Worm (Caenorhabditis elegans) whole organism, dauer: Measurements from ENCODE around the gene slc-5A12.

Source experiments
- unc-62 ChIP-seq: sonication (generic microtip); optimal IDR thresholded peaks from 2 replicates; lab custom pipeline; 2017; ENCODE audit warnings: missing biosample characterization, missing genetic modification reagents, missing genetic modification characterization

slc-5A12 gene

DNA sequence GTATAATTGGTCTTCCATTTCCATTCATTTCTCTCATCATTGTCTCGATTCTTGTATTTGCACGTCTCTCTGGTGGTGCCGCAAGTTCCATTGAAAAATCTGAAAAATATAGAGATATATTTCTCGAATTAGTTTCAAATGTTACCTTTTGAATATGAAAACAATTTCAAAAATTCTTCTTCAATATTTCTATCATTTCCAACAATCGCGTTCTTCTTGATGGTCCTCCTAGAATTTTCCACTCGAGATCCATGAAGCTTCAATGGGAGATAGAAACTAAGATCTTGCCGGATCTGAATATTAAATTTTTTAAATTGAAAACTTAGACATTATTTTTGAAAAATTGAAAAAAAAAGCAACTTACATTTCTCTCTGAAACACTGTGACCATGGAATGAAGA lies 18.2 kb upstream of the slc-5A12 start:
- no peak for TF ChIP-seq unc-62 (GFP tag; lab: Kevin White, UChicago)

DNA sequence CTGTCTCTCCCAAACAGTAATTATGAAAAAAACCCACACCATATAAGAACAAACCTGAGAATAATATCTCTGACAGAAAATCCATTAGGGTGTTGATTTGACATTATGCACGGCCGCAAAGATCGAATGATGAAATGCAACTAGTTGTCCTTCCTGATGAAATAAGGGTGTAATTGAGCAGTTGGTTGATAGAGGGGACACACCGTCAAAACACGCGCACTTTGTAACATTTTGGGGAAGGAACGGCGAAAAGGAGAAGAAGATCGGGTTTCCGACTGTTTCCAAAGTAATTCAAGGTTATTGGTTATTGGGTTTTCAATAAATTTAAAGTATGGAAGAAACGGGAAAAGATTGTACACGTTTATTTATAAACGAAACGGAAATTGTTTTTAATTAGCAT lies 15.2 kb upstream of the slc-5A12 start, which contains the start of gene ZK822.1:
Gene ZK822.1, minus strand, starts transcription at position 121 of the 400 bp plus-strand sequence.
- no peak for TF ChIP-seq unc-62 (GFP tag; lab: Kevin White, UChicago)

DNA sequence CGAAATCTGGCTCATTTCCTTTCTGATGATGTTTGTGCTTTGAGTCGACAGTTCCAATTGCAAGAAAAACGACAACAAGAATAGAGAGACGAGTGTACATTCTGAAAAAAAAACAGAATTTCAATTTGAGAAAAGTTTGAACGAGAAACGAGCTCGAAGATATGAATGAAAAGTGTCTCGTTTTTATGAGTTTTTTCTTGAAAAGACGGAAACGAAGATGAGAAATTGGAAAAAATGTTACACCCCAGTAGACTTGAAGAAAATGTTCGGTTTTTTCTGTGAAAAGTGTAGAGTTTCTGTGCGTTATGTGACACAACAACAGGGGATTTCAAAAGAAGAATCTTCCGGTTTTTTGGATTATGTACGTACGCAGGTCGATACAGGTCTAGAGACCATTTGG lies 14.1 kb upstream of the slc-5A12 start, which contains the start of gene srlf-31:
Gene srlf-31, minus strand, starts transcription at position 101 of the 400 bp plus-strand sequence.
- no peak for TF ChIP-seq unc-62 (GFP tag; lab: Kevin White, UChicago)

DNA sequence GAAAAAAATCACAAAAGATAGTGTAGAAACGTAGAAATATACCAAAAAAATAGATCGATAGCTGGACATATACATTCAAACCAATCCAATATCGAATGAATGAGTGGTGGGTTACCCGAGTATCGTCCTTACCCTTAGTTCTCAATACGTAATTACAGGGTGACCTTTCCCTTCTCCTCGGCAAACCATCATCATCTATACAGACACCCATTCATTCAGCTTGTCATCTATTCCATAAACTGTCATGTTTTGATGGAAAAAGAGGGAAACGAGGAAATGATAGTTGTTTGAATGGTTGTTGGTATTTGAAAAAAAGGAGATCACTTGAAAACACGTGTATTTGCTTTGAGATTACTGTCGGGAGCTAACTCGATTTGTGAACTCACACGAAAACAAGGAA lies 13.1 kb upstream of the slc-5A12 start:
- TF ChIP-seq unc-62 (GFP tag; lab: Kevin White, UChicago): no peak

DNA sequence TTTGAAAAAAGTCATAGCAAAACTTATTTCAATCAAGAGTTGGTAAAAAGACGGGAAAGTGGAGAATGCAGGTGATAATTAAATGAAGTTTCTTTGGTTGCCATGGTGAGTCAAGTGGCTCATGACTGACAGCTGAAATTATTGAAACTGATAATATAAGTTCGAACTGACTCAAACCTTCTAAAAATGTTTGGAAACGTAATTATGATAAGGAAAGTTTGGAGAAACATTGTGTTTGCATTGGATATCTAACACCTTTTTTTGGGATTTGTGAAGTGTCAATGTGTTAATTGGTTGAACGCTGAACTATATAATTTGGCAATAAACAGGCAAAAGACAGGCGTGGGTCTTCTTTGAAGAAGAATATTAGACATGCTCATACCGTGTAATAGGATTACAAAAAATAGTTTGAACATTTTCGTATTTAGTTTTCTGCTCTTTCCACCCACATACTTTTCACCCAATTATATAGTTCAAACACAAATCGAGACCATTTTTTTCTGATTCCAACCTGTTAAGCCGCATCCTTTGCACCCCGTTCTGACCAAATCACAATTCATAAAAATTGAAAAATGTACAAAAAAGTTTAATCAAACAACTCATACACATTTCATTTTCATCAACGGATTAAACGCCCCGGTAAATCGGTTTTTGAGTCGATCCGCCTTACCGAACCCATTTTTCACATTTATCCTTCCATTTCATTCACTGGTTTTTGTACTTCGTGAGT lies 11.7 kb upstream of the slc-5A12 start, which contains the start of the genes srlf-33 and srlf-32:
Gene srlf-33, minus strand, starts transcription at position 101 of the 730 bp plus-strand sequence.
Gene srlf-32, plus strand, starts transcription at position 680 of the 730 bp plus-strand sequence.
- no peak for TF ChIP-seq unc-62 (GFP tag; lab: Kevin White, UChicago)

DNA sequence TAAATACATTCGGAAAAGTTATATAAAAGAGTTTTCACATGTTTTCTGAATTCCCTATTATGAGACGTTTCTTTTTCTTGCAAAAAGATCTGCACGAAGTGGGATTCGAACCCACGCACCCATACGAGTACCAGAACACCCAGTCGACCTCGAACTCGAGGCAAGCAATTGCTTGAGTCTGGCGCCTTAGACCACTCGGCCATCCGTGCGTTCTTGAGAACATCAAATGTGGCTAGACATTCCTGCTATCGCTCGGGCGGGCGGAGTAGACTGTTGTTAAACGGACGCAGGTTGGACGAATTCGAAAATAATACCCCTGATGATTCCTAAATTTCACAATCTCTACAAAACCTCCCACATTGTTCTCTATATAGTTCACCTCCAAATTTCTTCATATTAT lies 8.8 kb upstream of the slc-5A12 start:
- TF ChIP-seq unc-62 (GFP tag; lab: Kevin White, UChicago): no peak

DNA sequence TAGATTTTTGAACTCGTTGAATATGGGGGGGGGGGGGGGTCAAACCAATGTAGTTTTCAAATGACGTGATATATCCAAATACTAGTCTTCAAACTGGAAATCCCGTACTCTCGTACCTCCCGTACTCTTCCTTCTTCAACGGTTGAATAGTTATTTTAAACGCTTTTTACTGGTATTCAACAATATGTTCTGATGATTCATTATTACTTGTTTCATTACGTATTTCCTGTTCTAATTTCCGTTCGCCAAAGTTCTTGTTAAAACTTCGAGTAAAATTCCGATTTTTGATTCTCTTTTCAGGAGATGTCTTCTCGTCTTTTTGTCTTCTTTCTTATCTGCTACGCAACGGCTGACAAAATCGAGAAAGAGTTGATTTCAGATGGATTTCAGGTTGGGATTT lies 6.6 kb upstream of the slc-5A12 start, which contains the start of gene nhx-9:
Gene nhx-9, plus strand, starts transcription at position 301 of the 400 bp plus-strand sequence.
- TF ChIP-seq unc-62 (GFP tag; lab: Kevin White, UChicago): no peak

DNA sequence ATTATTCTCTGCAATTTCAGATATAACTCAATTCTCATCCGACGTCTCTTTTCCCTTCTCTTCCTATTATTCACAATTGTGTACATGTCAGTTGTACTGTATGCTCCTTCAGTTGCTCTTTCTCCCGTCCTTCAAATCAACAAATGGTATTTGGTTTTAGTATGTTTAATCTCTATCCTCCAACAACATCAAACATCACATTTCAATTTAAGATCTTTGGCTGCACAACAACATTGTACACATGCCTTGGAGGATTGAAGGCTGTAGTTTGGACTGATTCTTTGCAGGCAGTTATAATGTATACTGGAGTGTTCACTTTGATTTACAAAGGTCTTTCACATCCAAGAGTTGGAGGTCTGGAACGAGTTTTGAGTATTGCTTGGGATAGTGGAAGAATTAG lies 1.3 kb downstream of the slc-5A12 start:
- TF ChIP-seq unc-62 (GFP tag; lab: Kevin White, UChicago): no peak

DNA sequence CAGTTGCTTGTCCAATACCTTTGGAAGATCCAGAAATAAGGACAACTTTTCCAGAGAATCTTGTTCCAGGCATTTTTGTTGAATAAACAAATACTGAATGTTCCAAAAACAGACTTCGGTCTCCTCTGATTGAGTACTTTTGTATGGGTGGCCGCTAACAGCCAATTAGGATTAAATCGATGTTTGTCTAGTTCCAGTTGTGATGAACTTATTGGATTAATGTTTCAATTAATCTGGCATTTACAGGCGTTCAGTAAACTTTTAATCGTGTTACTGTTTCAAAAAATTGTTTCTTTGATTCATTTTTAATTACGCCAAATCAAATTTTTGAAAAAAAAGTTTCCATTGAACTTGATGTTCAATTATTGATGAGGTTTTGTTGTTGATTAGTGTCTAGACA lies 5.1 kb downstream of the slc-5A12 start, which contains the start of gene ZK829.1:
Gene ZK829.1, minus strand, starts transcription at position 101 of the 400 bp plus-strand sequence.
- no peak for TF ChIP-seq unc-62 (GFP tag; lab: Kevin White, UChicago)

DNA sequence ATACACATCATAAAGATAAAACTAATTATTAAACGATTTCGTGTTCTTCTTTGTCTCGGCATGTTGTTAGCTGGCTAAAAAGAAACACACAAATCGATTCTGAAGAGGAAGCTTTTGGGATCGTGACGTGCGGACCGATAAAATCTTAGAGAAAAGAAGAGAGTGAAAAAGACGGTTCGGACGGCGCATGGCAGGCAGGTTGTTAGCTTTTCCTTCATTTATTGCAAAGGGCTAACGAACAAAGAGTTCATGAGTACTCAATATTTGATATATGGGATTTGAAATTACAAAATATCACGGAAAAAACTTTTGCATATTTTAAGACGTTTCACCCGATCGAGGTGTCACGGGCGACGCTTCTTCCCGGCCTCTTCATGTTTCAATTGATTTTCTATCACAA lies 8.4 kb downstream of the slc-5A12 start, which contains the start of gene ZK829.3:
Gene ZK829.3, minus strand, starts transcription at position 101 of the 400 bp plus-strand sequence.
- TF ChIP-seq unc-62 (GFP tag; lab: Kevin White, UChicago): no peak

DNA sequence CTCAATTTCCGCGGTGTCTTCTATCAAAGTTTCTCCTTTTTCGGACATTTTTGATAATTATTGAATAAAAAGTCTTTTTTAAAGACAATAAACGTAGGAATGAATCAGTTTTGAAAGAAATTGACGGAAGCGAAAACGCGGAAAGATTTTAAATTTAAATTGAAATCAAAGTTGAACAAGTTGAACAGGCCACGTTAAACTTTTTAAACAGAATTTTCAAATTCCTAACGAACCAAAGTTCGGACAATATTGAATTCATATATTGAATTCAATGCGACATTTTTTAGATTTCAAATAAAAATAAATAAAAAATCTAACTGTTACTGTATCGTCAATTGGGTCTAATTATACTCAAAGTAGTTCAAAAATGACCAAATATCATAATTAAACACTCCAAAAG lies 12.5 kb downstream of the slc-5A12 start, which contains the start of gene hdl-1:
Gene hdl-1, minus strand, starts transcription at position 101 of the 400 bp plus-strand sequence.
- no peak for TF ChIP-seq unc-62 (GFP tag; lab: Kevin White, UChicago)

DNA sequence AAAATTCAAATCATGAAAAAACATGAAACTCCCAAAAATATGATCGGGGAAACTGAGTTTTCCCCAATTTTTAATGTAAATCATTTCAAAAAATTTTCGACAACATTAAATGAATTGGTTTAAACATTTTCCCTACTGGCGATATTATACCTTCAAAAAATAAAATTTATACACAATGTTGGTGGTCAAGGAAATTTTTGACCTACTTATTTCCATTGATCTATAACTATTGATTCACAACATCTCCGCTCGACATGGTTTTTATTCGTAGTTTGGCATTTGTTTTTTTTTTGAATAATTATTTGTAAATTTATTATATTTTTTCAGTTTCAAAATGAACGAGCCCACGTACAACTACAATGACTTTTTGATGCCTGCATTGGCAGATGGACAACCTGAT lies 13.1 kb downstream of the slc-5A12 start, which contains the start of gene tbx-36:
Gene tbx-36, plus strand, starts transcription at position 301 of the 400 bp plus-strand sequence.
- no peak for TF ChIP-seq unc-62 (GFP tag; lab: Kevin White, UChicago)

DNA sequence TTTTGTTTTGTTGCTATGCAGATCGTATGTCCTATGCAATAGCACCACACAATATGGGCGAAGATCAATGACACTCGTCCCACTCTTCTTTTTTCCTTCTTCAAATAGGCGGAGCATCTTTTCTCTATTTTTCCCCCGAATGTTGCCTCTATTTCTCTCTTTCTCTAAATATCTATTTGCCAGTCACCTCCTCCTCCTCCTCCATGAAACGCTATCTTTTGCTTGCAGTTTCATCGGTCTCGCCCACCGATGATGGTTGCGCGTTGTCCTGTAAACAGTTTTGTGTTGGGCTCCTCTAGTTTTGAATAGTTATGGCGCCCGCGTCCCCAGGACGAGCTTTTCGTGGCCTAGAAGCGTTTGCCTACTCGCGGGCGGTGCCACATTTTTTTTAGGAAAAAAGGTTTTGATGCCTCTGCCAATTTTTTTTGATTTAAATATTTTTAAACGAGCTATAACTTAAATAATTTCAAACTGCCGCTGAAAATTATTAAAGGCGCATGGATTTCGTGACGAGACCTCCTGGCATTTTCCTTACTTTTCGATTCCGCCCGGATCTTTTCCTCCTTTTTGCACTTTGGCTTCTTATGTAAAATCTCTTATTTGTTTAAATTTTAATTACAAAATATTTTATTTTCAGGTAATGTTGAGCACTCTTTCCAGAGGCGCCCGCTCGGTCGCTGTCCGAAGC lies 15.5 kb downstream of the slc-5A12 start, which contains the start of gene gdh-1:
Gene gdh-1, plus strand, starts transcription at position 638 of the 688 bp plus-strand sequence.
- TF ChIP-seq unc-62 (GFP tag; lab: Kevin White, UChicago): no peak

DNA sequence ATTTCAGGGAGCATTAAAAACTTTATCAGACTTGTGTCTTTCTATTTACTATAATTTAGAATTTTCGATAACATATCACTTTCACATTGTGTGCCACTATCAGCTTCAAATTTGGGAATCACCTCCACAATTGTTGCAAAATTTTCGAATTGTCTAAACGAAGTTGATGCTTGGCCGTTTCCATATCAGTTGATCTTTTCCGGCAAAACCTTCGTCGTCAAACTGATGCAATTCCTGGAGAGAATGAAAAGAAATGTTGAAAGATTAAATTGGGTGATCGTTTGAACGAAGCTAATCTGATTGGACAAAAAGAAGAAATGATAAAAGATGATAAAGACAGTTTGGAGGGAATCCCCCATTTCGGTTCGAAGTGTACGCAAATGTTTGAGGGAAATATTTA lies 18.4 kb downstream of the slc-5A12 start:
- no peak for TF ChIP-seq unc-62 (GFP tag; lab: Kevin White, UChicago)

DNA sequence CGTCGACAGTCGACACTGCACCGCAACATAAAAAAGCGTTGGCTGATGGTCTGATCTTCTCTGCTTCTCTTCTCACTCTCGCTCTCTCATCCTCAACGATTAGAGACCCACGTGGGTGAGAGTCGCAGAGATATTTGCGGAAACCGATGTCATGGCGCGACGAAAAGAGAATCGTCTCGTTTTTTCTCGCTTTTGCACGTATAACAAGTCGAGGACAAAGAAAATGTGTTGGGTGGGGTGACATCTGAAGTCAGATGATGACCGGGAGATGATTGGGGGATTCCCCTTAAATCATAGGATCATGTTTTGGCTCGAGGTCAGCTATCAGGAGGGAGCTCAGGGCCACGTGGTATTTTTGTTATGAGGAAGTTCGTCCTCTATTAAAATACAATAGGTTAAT lies 19.2 kb downstream of the slc-5A12 start:
- peak; percentile 29 for TF ChIP-seq unc-62 (GFP tag; lab: Kevin White, UChicago)

DNA sequence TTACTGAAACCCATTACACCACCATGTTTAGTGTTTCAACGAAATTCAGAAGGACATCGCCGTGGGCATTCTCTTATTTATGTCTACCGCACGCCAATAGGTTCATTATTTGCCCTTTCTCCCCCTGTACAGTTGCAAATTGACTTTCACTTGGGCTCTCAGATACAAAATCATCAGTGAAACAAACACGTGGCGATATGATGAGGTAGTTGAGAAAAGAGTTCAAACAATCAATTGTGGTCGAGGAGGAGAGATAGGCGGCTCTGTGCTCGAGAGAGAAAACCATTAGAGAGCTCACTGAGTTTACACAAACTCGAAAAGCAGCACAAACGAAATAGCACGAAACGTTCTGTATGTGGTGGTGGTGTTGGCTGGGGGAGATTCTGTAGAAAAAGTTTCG lies 19.9 kb downstream of the slc-5A12 start:
- TF ChIP-seq unc-62 (GFP tag; lab: Kevin White, UChicago): no peak
